Worm (Caenorhabditis elegans) whole organism, L1 larva: ENCODE measurements around the gene C06C3.10.

Source experiments
- C04F5.9 ChIP-seq: sonication (generic microtip); optimal IDR thresholded peaks from 2 replicates; lab custom pipeline; 2016; ENCODE audit warnings: missing genetic modification characterization, missing compliant biosample characterization
- C16A3.4 ChIP-seq: fragments of 150-350 bp; optimal IDR thresholded peaks from 2 replicates; lab custom pipeline; 2014; ENCODE audit warnings: missing biosample characterization, missing genetic modification characterization
- F16B12.6 ChIP-seq: fragments of 150-350 bp; optimal IDR thresholded peaks from 2 replicates; lab custom pipeline; 2014; ENCODE audit warnings: missing biosample characterization, missing genetic modification characterization
- Y116A8C.19 ChIP-seq: sonication (generic microtip); optimal IDR thresholded peaks from 2 replicates; lab custom pipeline; 2016; ENCODE audit warnings: missing compliant biosample characterization, missing genetic modification characterization, borderline replicate concordance
- aha-1 ChIP-seq: fragments of 150-350 bp; optimal IDR thresholded peaks from 2 replicates; lab custom pipeline; 2014; ENCODE audit warnings: missing biosample characterization, missing genetic modification characterization
- alr-1 ChIP-seq: fragments of 200-800 bp; sonication (Bioruptor generic); optimal IDR thresholded peaks from 2 replicates; lab custom pipeline; 2018; ENCODE audit warnings: borderline replicate concordance, mild to moderate bottlenecking, missing genetic modification characterization, missing compliant biosample characterization
- ama-1 ChIP-seq: fragments of 150-350 bp; optimal IDR thresholded peaks from 2 replicates; lab custom pipeline; 2014
- ceh-63 ChIP-seq: fragments of 200-800 bp; sonication (Bioruptor generic); optimal IDR thresholded peaks from 2 replicates; lab custom pipeline; 2018; ENCODE audit warnings: mild to moderate bottlenecking, missing genetic modification characterization, missing compliant biosample characterization
- ceh-8 ChIP-seq: fragments of 200-800 bp; sonication (Bioruptor generic); optimal IDR thresholded peaks from 2 replicates; lab custom pipeline; 2018; ENCODE audit warnings: mild to moderate bottlenecking, missing genetic modification characterization, moderate library complexity, missing compliant biosample characterization
- ceh-82 ChIP-seq, 3 experiments: fragments of 150-350 bp in 1 of 3; sonication (generic microtip) in 2 of 3; optimal IDR thresholded peaks; 2 replicates each; lab custom pipeline; 2014 to 2017; ENCODE audit warnings: missing biosample characterization in 3 of 3, missing genetic modification characterization in 3 of 3
- ces-1 ChIP-seq: fragments of 150-350 bp; optimal IDR thresholded peaks from 2 replicates; lab custom pipeline; 2014; ENCODE audit warnings: missing biosample characterization, missing genetic modification reagents, missing genetic modification characterization
- dsc-1 ChIP-seq: sonication (generic microtip); optimal IDR thresholded peaks from 2 replicates; lab custom pipeline; 2016; ENCODE audit warnings: mild to moderate bottlenecking, missing genetic modification characterization, missing compliant biosample characterization
- efl-1 ChIP-seq, 4 experiments: fragments of 150-350 bp; optimal IDR thresholded peaks in 3 of 4; peaks in 1 of 4; 1 replicate in 1 of 4; 2 replicates in 3 of 4; lab custom pipeline; 2014; ENCODE audit warnings: missing biosample characterization in 2 of 4, missing genetic modification characterization in 2 of 4, missing genetic modification reagents in 2 of 4
- egl-13 ChIP-seq: sonication (generic microtip); optimal IDR thresholded peaks from 2 replicates; lab custom pipeline; 2016; ENCODE audit warnings: missing genotype, missing genetic modification reagents, missing genetic modification characterization, missing compliant biosample characterization
- elt-2 ChIP-seq: sonication (generic microtip); optimal IDR thresholded peaks from 2 replicates; lab custom pipeline; 2016; ENCODE audit warnings: missing genetic modification characterization, mild to moderate bottlenecking, inconsistent platforms, missing compliant biosample characterization, missing genetic modification reagents
- fkh-10 ChIP-seq: sonication (generic microtip); optimal IDR thresholded peaks from 2 replicates; lab custom pipeline; 2017; ENCODE audit warnings: missing biosample characterization, missing genetic modification reagents, missing genetic modification characterization
- fkh-8 ChIP-seq: sonication (generic microtip); optimal IDR thresholded peaks from 2 replicates; lab custom pipeline; 2016; ENCODE audit warnings: mild to moderate bottlenecking, missing genetic modification characterization, missing compliant biosample characterization
- fos-1 ChIP-seq: fragments of 150-350 bp; optimal IDR thresholded peaks from 2 replicates; lab custom pipeline; 2014; ENCODE audit warnings: missing biosample characterization, missing genetic modification characterization
- hlh-4 ChIP-seq: sonication (generic microtip); optimal IDR thresholded peaks from 2 replicates; lab custom pipeline; 2016; ENCODE audit warnings: mild to moderate bottlenecking, missing genetic modification characterization, missing compliant biosample characterization
- hpl-2 ChIP-seq: fragments of 150-350 bp; optimal IDR thresholded peaks from 2 replicates; lab custom pipeline; 2014; ENCODE audit warnings: missing biosample characterization, missing genetic modification reagents, missing genetic modification characterization
- lin-35 ChIP-seq, 2 experiments: fragments of 150-350 bp; optimal IDR thresholded peaks; 2 replicates each; lab custom pipeline; 2014; ENCODE audit warnings: missing biosample characterization in 2 of 2, missing genetic modification characterization in 2 of 2, missing genetic modification reagents in 2 of 2
- lin-39 ChIP-seq: fragments of 150-350 bp; optimal IDR thresholded peaks from 2 replicates; lab custom pipeline; 2014; ENCODE audit warnings: missing biosample characterization, missing genetic modification reagents, missing genetic modification characterization
- lsy-2 ChIP-seq, 2 experiments: fragments of 150-350 bp; optimal IDR thresholded peaks; 2 replicates each; lab custom pipeline; 2014; ENCODE audit warnings: missing biosample characterization in 2 of 2, missing genetic modification characterization in 2 of 2
- mdl-1 ChIP-seq, 2 experiments: fragments of 150-350 bp; optimal IDR thresholded peaks; 2 replicates each; lab custom pipeline; 2014 to 2017; ENCODE audit warnings: missing biosample characterization in 2 of 2, missing genetic modification characterization in 2 of 2, inconsistent platforms in 1 of 2
- mef-2 ChIP-seq: fragments of 150-350 bp; optimal IDR thresholded peaks from 2 replicates; lab custom pipeline; 2014; ENCODE audit warnings: missing biosample characterization, missing genetic modification characterization
- mep-1 ChIP-seq: fragments of 150-350 bp; optimal IDR thresholded peaks from 2 replicates; lab custom pipeline; 2014; ENCODE audit warnings: missing biosample characterization, missing genetic modification characterization
- nhr-12 ChIP-seq: sonication (generic microtip); optimal IDR thresholded peaks from 2 replicates; lab custom pipeline; 2017; ENCODE audit warnings: missing biosample characterization, missing genetic modification characterization
- nhr-237 ChIP-seq: fragments of 150-350 bp; optimal IDR thresholded peaks from 2 replicates; lab custom pipeline; 2014; ENCODE audit warnings: missing biosample characterization, missing genetic modification characterization
- nhr-77 ChIP-seq: fragments of 150-350 bp; optimal IDR thresholded peaks from 2 replicates; lab custom pipeline; 2014; ENCODE audit warnings: missing biosample characterization, missing genetic modification characterization
- nhr-84 ChIP-seq: sonication (generic microtip); optimal IDR thresholded peaks from 2 replicates; lab custom pipeline; 2017; ENCODE audit warnings: missing biosample characterization, missing genetic modification characterization
- nhr-90 ChIP-seq: sonication (generic microtip); optimal IDR thresholded peaks from 2 replicates; lab custom pipeline; 2016; ENCODE audit warnings: mild to moderate bottlenecking, missing genetic modification characterization, missing compliant biosample characterization; ENCODE audit not compliant: poor library complexity
- pax-3 ChIP-seq: fragments of 200-800 bp; sonication (Bioruptor generic); optimal IDR thresholded peaks from 2 replicates; lab custom pipeline; 2018; ENCODE audit warnings: mild to moderate bottlenecking, missing genetic modification characterization, moderate library complexity, missing compliant biosample characterization
- skn-1 ChIP-seq: fragments of 150-350 bp; optimal IDR thresholded peaks from 2 replicates; lab custom pipeline; 2014; ENCODE audit warnings: missing biosample characterization, missing genetic modification characterization
- snpc-4 ChIP-seq: fragments of 150-350 bp; optimal IDR thresholded peaks from 2 replicates; lab custom pipeline; 2014; ENCODE audit warnings: missing biosample characterization, missing genetic modification characterization
- snu-23 ChIP-seq: sonication (generic microtip); optimal IDR thresholded peaks from 2 replicates; lab custom pipeline; 2016; ENCODE audit warnings: missing genetic modification characterization, missing compliant biosample characterization
- sox-4 ChIP-seq: sonication (generic microtip); optimal IDR thresholded peaks from 2 replicates; lab custom pipeline; 2016; ENCODE audit warnings: missing genetic modification characterization, missing compliant biosample characterization
- sptf-1 ChIP-seq: fragments of 150-350 bp; optimal IDR thresholded peaks from 2 replicates; lab custom pipeline; 2014; ENCODE audit warnings: missing biosample characterization, missing genetic modification characterization
- sup-37 ChIP-seq: fragments of 200-800 bp; sonication (Bioruptor generic); optimal IDR thresholded peaks from 2 replicates; lab custom pipeline; 2018; ENCODE audit warnings: mild to moderate bottlenecking, missing genetic modification characterization, missing compliant biosample characterization
- tbx-2 ChIP-seq: sonication (generic microtip); optimal IDR thresholded peaks from 2 replicates; lab custom pipeline; 2016; ENCODE audit warnings: missing genetic modification characterization, missing compliant biosample characterization
- tlp-1 ChIP-seq: fragments of 150-350 bp; optimal IDR thresholded peaks from 2 replicates; lab custom pipeline; 2014; ENCODE audit warnings: missing biosample characterization, missing genetic modification characterization
- unc-30 ChIP-seq: sonication (generic microtip); optimal IDR thresholded peaks from 2 replicates; lab custom pipeline; 2017; ENCODE audit warnings: missing biosample characterization, missing genetic modification characterization
- unc-86 ChIP-seq: sonication (generic microtip); optimal IDR thresholded peaks from 2 replicates; lab custom pipeline; 2016; ENCODE audit warnings: missing genetic modification characterization, missing compliant biosample characterization
- vab-15 ChIP-seq: sonication (generic microtip); optimal IDR thresholded peaks from 2 replicates; lab custom pipeline; 2017; ENCODE audit warnings: missing genotype, mild to moderate bottlenecking, missing genetic modification characterization, missing compliant biosample characterization
- xbp-1 ChIP-seq: sonication (generic microtip); optimal IDR thresholded peaks from 2 replicates; lab custom pipeline; 2016; ENCODE audit warnings: missing genetic modification characterization, missing compliant biosample characterization
- zip-4 ChIP-seq: fragments of 200-800 bp; sonication (Bioruptor generic); optimal IDR thresholded peaks from 2 replicates; lab custom pipeline; 2018; ENCODE audit warnings: mild to moderate bottlenecking, missing genetic modification characterization, moderate library complexity, missing compliant biosample characterization
- ztf-11 ChIP-seq, 2 experiments: sonication (generic microtip); optimal IDR thresholded peaks; 2 replicates each; lab custom pipeline; 2016 to 2017; ENCODE audit warnings: missing genetic modification characterization in 2 of 2, missing biosample characterization in 1 of 2, missing compliant biosample characterization in 1 of 2

Gene C06C3.10

DNA sequence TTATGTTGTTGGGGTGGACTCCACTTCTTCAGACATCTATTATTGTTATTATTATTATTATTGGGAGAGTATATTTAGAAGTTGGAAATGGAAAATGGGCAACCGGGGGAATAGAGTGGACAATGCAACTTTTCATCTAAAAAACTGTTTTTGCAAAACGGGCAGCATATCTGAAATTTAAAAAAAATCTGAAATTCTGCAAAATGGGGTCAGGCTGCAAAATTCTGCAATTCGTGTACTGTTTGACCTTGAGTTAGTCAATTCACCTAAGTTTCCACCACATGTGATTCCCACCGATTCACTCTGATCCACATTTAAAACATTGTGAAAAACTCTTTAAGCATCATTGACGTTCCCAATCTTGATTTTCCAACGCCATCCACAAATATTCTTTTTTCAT, 4.1 kb downstream of the C06C3.10 start, which contains the start of gene C06C3.4:
Gene C06C3.4 (plus strand): TSS at position 301 of the 400 bp plus-strand sequence.
- TF ChIP-seq mef-2 (tag; lab: Kevin White, UChicago), result no peak
- TF ChIP-seq fos-1, result no peak
- no peak for TF ChIP-seq sup-37 (GFP tag; lab: Kevin White, UChicago)
- TF ChIP-seq nhr-237, result no peak
- no peak for TF ChIP-seq vab-15 (tag; lab: Kevin White, UChicago)
- no peak for TF ChIP-seq lin-39 (tag; lab: Kevin White, UChicago)

DNA sequence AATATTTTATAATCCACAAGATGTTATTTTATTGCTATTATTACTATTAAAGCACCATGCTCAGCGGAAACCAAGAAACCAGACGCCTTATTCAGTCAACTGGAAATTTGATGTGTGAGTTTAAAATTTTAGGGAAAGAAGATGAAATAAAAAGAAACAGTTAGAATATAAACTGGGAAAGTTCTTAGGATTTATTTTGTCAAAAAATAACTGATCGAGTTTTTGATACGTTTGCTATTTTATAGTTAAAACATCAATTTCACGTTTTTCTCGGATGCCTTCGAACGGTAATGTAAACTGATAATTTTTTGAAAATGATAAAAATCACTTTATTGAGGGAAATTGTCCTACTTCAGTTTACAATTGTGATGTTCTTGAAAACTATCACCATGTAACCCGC, 4.7 kb downstream of the C06C3.10 start, which contains the start of gene C06C3.3:
Gene C06C3.3 (minus strand): TSS at position 101 of the 400 bp plus-strand sequence.
- TF ChIP-seq mdl-1 (tag; optimal IDR thresholded peaks at IDR 0.05; lab: Kevin White, UChicago) (no peak), mep-1 (no peak), dsc-1 (no peak), nhr-90 (tag; lab: Kevin White, UChicago) (no peak), elt-2 (tag; lab: Kevin White, UChicago) (no peak), egl-13 (tag; lab: Kevin White, UChicago) (no peak), F16B12.6 (no peak), skn-1 (tag; lab: Kevin White, UChicago) (no peak), ces-1 (no peak)

DNA sequence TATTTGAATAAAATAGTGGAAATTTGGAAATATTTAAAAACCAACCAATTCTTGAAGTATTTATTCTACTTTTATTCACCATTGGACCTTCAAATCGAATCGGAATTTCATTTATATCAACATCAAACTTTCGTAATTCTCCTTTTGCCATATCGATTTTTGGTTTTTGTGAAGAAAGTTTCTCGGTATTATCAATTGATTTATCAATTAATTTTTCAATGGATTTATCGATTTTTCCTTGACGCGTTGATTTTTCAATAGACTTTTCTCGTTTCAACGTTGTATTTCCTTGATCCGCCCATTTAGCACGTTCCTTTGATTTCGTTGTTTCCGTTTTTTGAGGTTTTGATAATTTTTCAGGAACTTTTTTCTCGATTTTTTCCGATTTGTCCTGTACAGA, 7.7 kb downstream of the C06C3.10 start:
- TF ChIP-seq unc-30 (no peak), aha-1 (tag; lab: Kevin White, UChicago) (no peak), tlp-1 (tag; lab: Kevin White, UChicago) (no peak), ama-1 (lab: Kevin White, UChicago) (no peak), fkh-10 (no peak), sox-4 (tag; lab: Kevin White, UChicago) (no peak), xbp-1 (no peak), nhr-77 (no peak), Y116A8C.19 (tag; lab: Kevin White, UChicago) (no peak), nhr-84 (tag; lab: Kevin White, UChicago) (no peak), snu-23 (no peak), ces-1 (no peak), sptf-1 (tag; lab: Kevin White, UChicago) (no peak), lsy-2 (tag; optimal IDR thresholded peaks at IDR 0.05; lab: Kevin White, UChicago) (no peak), alr-1 (no peak), hpl-2 (GFP tag; lab: Kevin White, UChicago) (no peak), efl-1 (optimal IDR thresholded peaks at IDR 0.05; lab: Kevin White, UChicago) (no peak), efl-1 (GFP tag; optimal IDR thresholded peaks at IDR 0.05 in 1 of 2; lab: Kevin White, UChicago) (no peak)

DNA sequence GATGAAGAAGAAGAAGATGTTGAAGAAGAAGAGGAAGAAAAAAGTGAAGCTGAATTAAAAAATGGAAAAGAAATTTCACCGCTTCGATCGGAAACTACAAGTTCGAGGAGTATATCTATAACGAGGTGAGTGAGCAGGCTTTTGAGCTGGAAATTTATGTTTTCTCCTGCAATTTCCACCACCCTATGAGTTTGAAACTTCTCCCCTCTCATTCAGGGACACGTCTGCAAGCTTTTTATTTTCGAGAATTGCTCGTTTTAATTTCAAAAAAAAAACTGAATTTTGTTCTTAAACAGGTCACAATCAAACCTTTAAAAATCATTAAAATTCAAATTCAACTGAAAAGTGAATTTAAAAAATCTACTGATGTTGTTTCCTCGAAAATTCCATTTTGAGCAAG, 14.8 kb downstream of the C06C3.10 start:
- TF ChIP-seq mep-1 (no peak), efl-1 (optimal IDR thresholded peaks at IDR 0.05; lab: Kevin White, UChicago) (no peak), efl-1 (GFP tag; optimal IDR thresholded peaks at IDR 0.05 in 1 of 2; lab: Kevin White, UChicago) (peak in 1 of 2 experiments; percentile 75), unc-86 (tag; lab: Kevin White, UChicago) (no peak), lsy-2 (tag; optimal IDR thresholded peaks at IDR 0.05; lab: Kevin White, UChicago) (no peak), nhr-77 (no peak), fkh-8 (tag; lab: Kevin White, UChicago) (no peak), fos-1 (no peak), C16A3.4 (tag; lab: Kevin White, UChicago) (no peak), mef-2 (tag; lab: Kevin White, UChicago) (no peak)

DNA sequence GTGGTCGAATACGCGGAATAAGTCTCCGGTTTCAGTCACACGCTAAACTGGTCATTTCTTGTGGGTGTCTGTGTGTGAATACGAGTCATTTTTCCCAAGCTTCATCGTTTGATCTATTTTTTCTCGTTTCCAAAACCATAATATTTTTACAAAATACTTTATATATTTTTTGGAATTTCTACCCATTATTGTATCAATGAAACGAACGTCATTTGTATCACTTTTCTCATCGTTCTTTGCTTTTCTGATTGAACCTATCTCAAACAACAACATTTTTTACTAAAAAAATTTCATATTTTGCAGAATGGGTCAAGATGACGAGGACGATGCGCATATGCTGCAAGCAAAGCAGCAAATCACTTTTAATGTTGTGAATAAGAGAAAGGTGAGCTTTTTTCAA, 18.8 kb downstream of the C06C3.10 start, which contains the start of gene mel-11:
Gene mel-11 (plus strand): TSS at position 301 of the 400 bp plus-strand sequence.
- TF ChIP-seq zip-4 (GFP tag; lab: Kevin White, UChicago), result no peak
- no peak for TF ChIP-seq egl-13 (tag; lab: Kevin White, UChicago)
- no peak for TF ChIP-seq ama-1 (lab: Kevin White, UChicago)
- TF ChIP-seq snpc-4 (tag; lab: Kevin White, UChicago), result no peak
- no peak for TF ChIP-seq lin-35 (GFP tag; optimal IDR thresholded peaks at IDR 0.05; lab: Kevin White, UChicago)
- no peak for TF ChIP-seq snu-23
- TF ChIP-seq nhr-12 (tag; lab: Kevin White, UChicago), result no peak
- no peak for TF ChIP-seq ztf-11 (tag; optimal IDR thresholded peaks at IDR 0.05; lab: Kevin White, UChicago)
- no peak for TF ChIP-seq nhr-84 (tag; lab: Kevin White, UChicago)
- TF ChIP-seq tlp-1 (tag; lab: Kevin White, UChicago), result no peak
- TF ChIP-seq ceh-82 (tag; optimal IDR thresholded peaks at IDR 0.05; lab: Kevin White, UChicago), result no peak
- no peak for TF ChIP-seq tbx-2 (tag; lab: Kevin White, UChicago)
- no peak for TF ChIP-seq pax-3 (tag; lab: Kevin White, UChicago)
- TF ChIP-seq hlh-4 (tag; lab: Kevin White, UChicago), result no peak
- no peak for TF ChIP-seq skn-1 (tag; lab: Kevin White, UChicago)
- no peak for TF ChIP-seq ceh-8 (GFP tag; lab: Kevin White, UChicago)
- TF ChIP-seq mep-1, result no peak
- no peak for TF ChIP-seq C04F5.9
- TF ChIP-seq aha-1 (tag; lab: Kevin White, UChicago), result no peak
- no peak for TF ChIP-seq ceh-63 (GFP tag; lab: Kevin White, UChicago)
- TF ChIP-seq, all 84 proteins: peak for 0
